Fruit fly (Drosophila melanogaster) whole organism, adult: Measurements from ENCODE around the gene CycY.

Source experiments
- CG11617 ChIP-seq: fragments of 200-800 bp; sonication (Bioruptor generic); optimal IDR thresholded peaks from 2 replicates; lab custom pipeline; 2017; ENCODE audit warnings: mild to moderate bottlenecking, missing biosample characterization, missing genetic modification reagents, missing genetic modification characterization
- CG12768 ChIP-seq: fragments of 200-800 bp; sonication (Bioruptor generic); optimal IDR thresholded peaks from 2 replicates; lab custom pipeline; 2017; ENCODE audit warnings: missing biosample characterization, missing genetic modification characterization, mild to moderate bottlenecking, moderate library complexity, missing genetic modification reagents
- CG14711 ChIP-seq: fragments of 200-800 bp; sonication (Bioruptor generic); optimal IDR thresholded peaks from 2 replicates; lab custom pipeline; 2018; ENCODE audit warnings: missing biosample characterization, mild to moderate bottlenecking, missing genetic modification characterization, moderate library complexity
- CG1620 ChIP-seq: fragments of 200-800 bp; sonication (Bioruptor generic); optimal IDR thresholded peaks from 2 replicates; lab custom pipeline; 2016; ENCODE audit warnings: missing biosample characterization, missing genetic modification characterization
- CG33017 ChIP-seq: fragments of 200-800 bp; sonication (Bioruptor generic); optimal IDR thresholded peaks from 2 replicates; lab custom pipeline; 2018; ENCODE audit warnings: missing biosample characterization, mild to moderate bottlenecking, missing genetic modification characterization, moderate library complexity
- CG5204 ChIP-seq: fragments of 200-800 bp; sonication (Bioruptor generic); optimal IDR thresholded peaks from 2 replicates; lab custom pipeline; 2016; ENCODE audit warnings: missing biosample characterization, missing genetic modification characterization
- CG7045 ChIP-seq: fragments of 200-800 bp; sonication (Bioruptor generic); optimal IDR thresholded peaks from 2 replicates; lab custom pipeline; 2017; ENCODE audit warnings: missing biosample characterization, mild to moderate bottlenecking, missing genetic modification characterization
- CG7101 ChIP-seq: fragments of 200-800 bp; sonication (Bioruptor generic); optimal IDR thresholded peaks from 2 replicates; lab custom pipeline; 2018; ENCODE audit warnings: missing biosample characterization, mild to moderate bottlenecking, missing genetic modification characterization, moderate library complexity
- Clk ChIP-seq: fragments of 200-800 bp; sonication (Bioruptor generic); optimal IDR thresholded peaks from 2 replicates; lab custom pipeline; 2017; ENCODE audit warnings: missing biosample characterization, missing genetic modification characterization
- Crg-1 ChIP-seq: fragments of 200-800 bp; sonication (Bioruptor generic); optimal IDR thresholded peaks from 2 replicates; lab custom pipeline; 2016; ENCODE audit warnings: missing biosample characterization, missing genetic modification characterization
- Hr96 ChIP-seq: fragments of 200-800 bp; sonication (Bioruptor generic); optimal IDR thresholded peaks from 2 replicates; lab custom pipeline; 2016; ENCODE audit warnings: missing biosample characterization, missing genetic modification characterization
- Mnt ChIP-seq: fragments of 200-800 bp; sonication (Bioruptor generic); optimal IDR thresholded peaks from 2 replicates; lab custom pipeline; 2016; ENCODE audit warnings: missing biosample characterization, mild to moderate bottlenecking, missing genetic modification characterization
- bab1 ChIP-seq: fragments of 200-800 bp; sonication (Bioruptor generic); optimal IDR thresholded peaks from 3 replicates; lab custom pipeline; 2019; ENCODE audit warnings: missing biosample characterization, mild to moderate bottlenecking, missing genetic modification characterization, moderate library complexity
- cic ChIP-seq: fragments of 200-800 bp; sonication (Bioruptor generic); optimal IDR thresholded peaks from 2 replicates; lab custom pipeline; 2017; ENCODE audit warnings: missing biosample characterization, mild to moderate bottlenecking, missing genetic modification characterization, moderate library complexity
- cnc ChIP-seq, 2 experiments: fragments of >200 bp; optimal IDR thresholded peaks; 2 replicates each; lab custom pipeline; 2017
- kay ChIP-seq: fragments of 200-800 bp; sonication (Bioruptor generic); peaks from one replicate; lab custom pipeline; 2016; ENCODE audit warnings: missing biosample characterization, missing genetic modification characterization, borderline replicate concordance
- ovo ChIP-seq: fragments of 200-800 bp; sonication (Bioruptor generic); optimal IDR thresholded peaks from 2 replicates; lab custom pipeline; 2016; ENCODE audit warnings: missing biosample characterization, missing genetic modification characterization
- pad ChIP-seq: fragments of 200-800 bp; sonication (Bioruptor generic); optimal IDR thresholded peaks from 3 replicates; lab custom pipeline; 2017; ENCODE audit warnings: missing biosample characterization, missing genetic modification characterization, mild to moderate bottlenecking, moderate library complexity, missing genetic modification reagents
- toe ChIP-seq: fragments of 200-800 bp; sonication (Bioruptor generic); optimal IDR thresholded peaks from 2 replicates; lab custom pipeline; 2016; ENCODE audit warnings: missing biosample characterization, missing genetic modification characterization

The CycY gene

dm6 chr2L:11833786-11834185, 20.2 kb upstream of the CycY start, which contains the start of gene CG45011:
Gene CG45011 (plus strand): TSS chr2L:11834086.
- TF ChIP-seq Hr96 (GFP tag; lab: Kevin White, UChicago) (no peak), CG5204 (GFP tag; lab: Kevin White, UChicago) (no peak), Clk (GFP tag; lab: Kevin White, UChicago) (no peak), cnc (optimal IDR thresholded peaks at IDR 0.05; lab: Kevin White, UChicago) (no peak), CG1620 (no peak), kay (GFP tag; lab: Kevin White, UChicago) (peak; percentile 18)

- peak; percentile 39 for TF ChIP-seq ovo (GFP tag; lab: Kevin White, UChicago)
- peak; percentile 45 for TF ChIP-seq Crg-1 (GFP tag; lab: Kevin White, UChicago)
- peak; percentile 41 for TF ChIP-seq CG1620
- TF ChIP-seq CG7101 (tag; lab: Kevin White, UChicago), result peak; percentile 20
- peak; percentile 35 for TF ChIP-seq pad
- TF ChIP-seq CG33017 (tag; lab: Kevin White, UChicago), result no peak
- peak; percentile 4 for TF ChIP-seq Mnt (GFP tag; lab: Kevin White, UChicago)
- peak; percentile 50 for TF ChIP-seq bab1
- peak; percentile 13 for TF ChIP-seq CG14711 (tag; lab: Kevin White, UChicago)
- TF ChIP-seq CG12768, result no peak
- no peak for TF ChIP-seq Hr96 (GFP tag; lab: Kevin White, UChicago)
These were observed 15.7 kb upstream of the CycY start, which contains the start of gene esc for dm6 chr2L:11829277-11829676. Gene esc (minus strand): TSS chr2L:11829405.

- no peak for TF ChIP-seq Mnt (GFP tag; lab: Kevin White, UChicago)
- no peak for TF ChIP-seq Crg-1 (GFP tag; lab: Kevin White, UChicago)
- no peak for TF ChIP-seq CG7045
- TF ChIP-seq cic (GFP tag; lab: Kevin White, UChicago), result no peak
- no peak for TF ChIP-seq CG7101 (tag; lab: Kevin White, UChicago)
- TF ChIP-seq cnc (optimal IDR thresholded peaks at IDR 0.05; lab: Kevin White, UChicago), result no peak
- no peak for TF ChIP-seq bab1
- TF ChIP-seq ovo (GFP tag; lab: Kevin White, UChicago), result no peak
- TF ChIP-seq CG5204 (GFP tag; lab: Kevin White, UChicago), result no peak
- no peak for TF ChIP-seq CG11617 (GFP tag; lab: Kevin White, UChicago)
These were observed 10.0 kb upstream of the CycY start for dm6 chr2L:11823470-11824162.

dm6 chr2L:11816376-11816775, 2.8 kb upstream of the CycY start:
- TF ChIP-seq Mnt (GFP tag; lab: Kevin White, UChicago) (no peak), Hr96 (GFP tag; lab: Kevin White, UChicago) (peak; percentile 61), cic (GFP tag; lab: Kevin White, UChicago) (no peak), kay (GFP tag; lab: Kevin White, UChicago) (no peak), CG33017 (tag; lab: Kevin White, UChicago) (no peak), bab1 (peak; percentile 32), CG5204 (GFP tag; lab: Kevin White, UChicago) (peak; percentile 33), CG7045 (peak; percentile 55), ovo (GFP tag; lab: Kevin White, UChicago) (no peak), CG1620 (peak; percentile 22), CG12768 (no peak), pad (peak; percentile 21), CG7101 (tag; lab: Kevin White, UChicago) (no peak), cnc (optimal IDR thresholded peaks at IDR 0.05; lab: Kevin White, UChicago) (no peak), toe (GFP tag; lab: Kevin White, UChicago) (no peak)

dm6 chr2L:11812781-11813664, 557 bp downstream of the CycY start:
- TF ChIP-seq CG12768 (peak; percentile 36), CG14711 (tag; lab: Kevin White, UChicago) (no peak), cic (GFP tag; lab: Kevin White, UChicago) (no peak)

- TF ChIP-seq kay (GFP tag; lab: Kevin White, UChicago) (peak; percentile 94), Hr96 (GFP tag; lab: Kevin White, UChicago) (no peak), toe (GFP tag; lab: Kevin White, UChicago) (no peak)
These were observed 3.8 kb downstream of the CycY start for dm6 chr2L:11809823-11810222.
